Fruit fly (Drosophila melanogaster): ENCODE data around the gene Rb97D.
A peak's percentile ranks its signal among the peaks of the same experiment; 100 is the strongest.

DNA sequence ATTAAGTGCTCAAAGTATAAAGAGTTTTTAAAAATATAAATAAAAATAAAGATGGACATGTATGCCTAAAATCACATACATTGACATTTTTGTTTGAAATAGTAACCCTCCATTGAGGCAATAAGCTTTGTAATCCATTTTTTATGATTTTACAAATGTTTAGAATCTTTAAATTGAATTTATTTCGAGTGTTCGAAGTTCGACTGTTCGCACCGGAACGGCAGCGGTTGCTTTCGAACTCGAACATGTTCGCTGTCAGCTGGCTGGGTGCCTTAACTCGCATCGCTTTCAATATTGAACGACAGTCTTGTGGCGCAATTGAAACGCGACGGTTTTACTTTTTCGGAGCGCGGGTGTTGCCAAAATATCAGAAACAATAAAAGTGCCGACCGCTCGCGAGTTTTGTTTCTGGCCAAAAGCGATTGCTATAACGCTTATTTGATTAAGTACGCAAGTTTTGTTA is 40.0 kb upstream of the Rb97D start, which contains the start of gene CG46339:
- no peak for TF ChIP-seq psq (GFP tag; optimal IDR thresholded peaks at IDR 0.05)
- no peak for TF ChIP-seq Abd-B (GFP tag; optimal IDR thresholded peaks at IDR 0.05)
- no peak for TF ChIP-seq usp (GFP tag; optimal IDR thresholded peaks at IDR 0.05)
- TF ChIP-seq Hr78 (GFP tag; optimal IDR thresholded peaks at IDR 0.05) = no peak
- peak; percentile 62 for TF ChIP-seq h (GFP tag; optimal IDR thresholded peaks at IDR 0.05)
- TF ChIP-seq tai (GFP tag; optimal IDR thresholded peaks at IDR 0.05) = no peak
- no peak for TF ChIP-seq sv (GFP tag; optimal IDR thresholded peaks at IDR 0.05)
- no peak for TF ChIP-seq CG9705 (GFP tag; optimal IDR thresholded peaks at IDR 0.05)
